Worm (Caenorhabditis elegans) whole organism, late embryonic: ENCODE measurements around the gene H12D21.11.
"Not testable (repeated sequence)": the region's sequence is repeated elsewhere in the genome, so short reads cannot be mapped to it uniquely, and the experiment has no call there.

Source experiments
- F13H6.1 ChIP-seq: sonication (generic microtip); optimal IDR thresholded peaks from 2 replicates; lab custom pipeline; 2016; ENCODE audit warnings: missing genetic modification characterization, missing compliant biosample characterization
- K09A11.1 ChIP-seq: sonication (generic microtip); optimal IDR thresholded peaks from 2 replicates; lab custom pipeline; 2017; ENCODE audit warnings: antibody characterized with exemption, mild to moderate bottlenecking, missing genetic modification characterization, missing compliant biosample characterization; ENCODE audit not compliant: insufficient read depth
- dve-1 ChIP-seq: sonication (generic microtip); optimal IDR thresholded peaks from 2 replicates; lab custom pipeline; 2017; ENCODE audit warnings: antibody characterized with exemption, mild to moderate bottlenecking, missing genetic modification characterization, missing compliant biosample characterization
- ets-4 ChIP-seq: sonication (generic microtip); optimal IDR thresholded peaks from 2 replicates; lab custom pipeline; 2016; ENCODE audit warnings: missing genetic modification characterization, missing compliant biosample characterization
- hlh-15 ChIP-seq: sonication (generic microtip); optimal IDR thresholded peaks from 2 replicates; lab custom pipeline; 2016; ENCODE audit warnings: missing genetic modification characterization, missing compliant biosample characterization
- lin-11 ChIP-seq: fragments of 200-800 bp; sonication (Bioruptor generic); optimal IDR thresholded peaks from 2 replicates; lab custom pipeline; 2018; ENCODE audit warnings: mild to moderate bottlenecking, missing genetic modification characterization, missing compliant biosample characterization
- nfya-1 ChIP-seq: sonication (generic microtip); optimal IDR thresholded peaks from 2 replicates; lab custom pipeline; 2017; ENCODE audit warnings: missing genetic modification characterization, mild to moderate bottlenecking, missing compliant biosample characterization, antibody characterized with exemption, moderate library complexity
- pha-2 ChIP-seq: sonication (generic microtip); optimal IDR thresholded peaks from 2 replicates; lab custom pipeline; 2017; ENCODE audit warnings: mild to moderate bottlenecking, missing genetic modification characterization, missing compliant biosample characterization
- pha-4 ChIP-seq: fragments of 150-350 bp; optimal IDR thresholded peaks from 2 replicates; lab custom pipeline; 2018; ENCODE audit warnings: missing biosample characterization, missing genetic modification reagents, missing genetic modification characterization
- pqm-1 ChIP-seq: sonication (generic microtip); optimal IDR thresholded peaks from 2 replicates; lab custom pipeline; 2016; ENCODE audit warnings: missing genetic modification characterization, missing compliant biosample characterization
- rnt-1 ChIP-seq: sonication (generic microtip); optimal IDR thresholded peaks from 2 replicates; lab custom pipeline; 2016; ENCODE audit warnings: missing genetic modification characterization, missing compliant biosample characterization
- sox-2 ChIP-seq: fragments of 200-800 bp; sonication (Bioruptor generic); IDR thresholded peaks from 2 replicates; pipeline ENCODE4 v1.3.6; 2022; ENCODE audit warnings: missing genetic modification reagents, missing genetic modification characterization, missing compliant biosample characterization
- tbx-2 ChIP-seq: sonication (generic microtip); optimal IDR thresholded peaks from 2 replicates; lab custom pipeline; 2016; ENCODE audit warnings: missing genetic modification characterization, missing compliant biosample characterization

ce11 chrV:14890782-14891181 lies 24.9 kb upstream of the H12D21.11 start, which contains the start of gene nspa-2:
- TF ChIP-seq pha-4; tbx-2 (tag; lab: Kevin White, UChicago); pha-2; nfya-1 (tag; lab: Kevin White, UChicago); hlh-15 (tag; lab: Kevin White, UChicago); F13H6.1 (tag; lab: Kevin White, UChicago); ets-4 (tag; lab: Kevin White, UChicago); rnt-1 (tag; lab: Kevin White, UChicago); pqm-1 (tag; lab: Kevin White, UChicago); dve-1 (tag; lab: Kevin White, UChicago); sox-2 (GFP tag; lab: Robert Waterston, UW); lin-11 (tag; lab: Kevin White, UChicago); K09A11.1 (tag; lab: Kevin White, UChicago): not testable (repeated sequence)
